Fruit fly (Drosophila melanogaster): ENCODE results near the gene CG32161.

CG32161 gene

dm6 chr3L:16865832-16866163 lies 19.8 kb downstream of the CG32161 start:
- TF ChIP-seq ey (GFP tag; optimal IDR thresholded peaks at IDR 0.05) (no peak), Hr83 (GFP tag; optimal IDR thresholded peaks at IDR 0.05; ENCODE audit: poor library complexity, severe bottlenecking) (no peak), foxo (GFP tag; optimal IDR thresholded peaks at IDR 0.05) (no peak), tai (GFP tag; optimal IDR thresholded peaks at IDR 0.05) (no peak), Sp1 (GFP tag; optimal IDR thresholded peaks at IDR 0.05) (no peak), Abd-B (GFP tag; optimal IDR thresholded peaks at IDR 0.05) (no peak), Rel (GFP tag; optimal IDR thresholded peaks at IDR 0.05) (no peak), Rel (tag; optimal IDR thresholded peaks at IDR 0.05) (no peak), dsf (GFP tag; optimal IDR thresholded peaks at IDR 0.05; ENCODE audit: borderline replicate concordance) (no peak), woc (GFP tag; optimal IDR thresholded peaks at IDR 0.05) (no peak), CG9705 (GFP tag; optimal IDR thresholded peaks at IDR 0.05) (no peak), HLH106 (tag; optimal IDR thresholded peaks at IDR 0.05) (no peak)

dm6 chr3L:16867190-16867589 lies 21.2 kb downstream of the CG32161 start:
- TF ChIP-seq CrebA (GFP tag; optimal IDR thresholded peaks at IDR 0.05; ENCODE audit: borderline replicate concordance) (no peak), dmrt93B (GFP tag; optimal IDR thresholded peaks at IDR 0.05) (no peak), psq (GFP tag; optimal IDR thresholded peaks at IDR 0.05) (no peak), GATAd (GFP tag; optimal IDR thresholded peaks at IDR 0.05) (no peak), Myc (optimal IDR thresholded peaks at IDR 0.05) (no peak), br (GFP tag; optimal IDR thresholded peaks at IDR 0.05) (no peak), Hr78 (GFP tag; optimal IDR thresholded peaks at IDR 0.05) (no peak), woc (GFP tag; optimal IDR thresholded peaks at IDR 0.05) (no peak), tai (GFP tag; optimal IDR thresholded peaks at IDR 0.05) (no peak), dl (GFP tag; optimal IDR thresholded peaks at IDR 0.05; ENCODE audit: insufficient read depth in 1 of 2, partially characterized antibody in 2 of 2) (no peak), usp (GFP tag; optimal IDR thresholded peaks at IDR 0.05) (no peak), ey (GFP tag; optimal IDR thresholded peaks at IDR 0.05) (no peak), Sp1 (GFP tag; optimal IDR thresholded peaks at IDR 0.05) (no peak), h (GFP tag; optimal IDR thresholded peaks at IDR 0.05) (no peak), OdsH (GFP tag; optimal IDR thresholded peaks at IDR 0.05) (no peak), Vsx2 (GFP tag; optimal IDR thresholded peaks at IDR 0.05; ENCODE audit: partially characterized antibody) (no peak), pan (optimal IDR thresholded peaks at IDR 0.05) (no peak)

- no peak for TF ChIP-seq tai (GFP tag; optimal IDR thresholded peaks at IDR 0.05)
- no peak for TF ChIP-seq br (GFP tag; optimal IDR thresholded peaks at IDR 0.05)
- peak; percentile 10 for TF ChIP-seq rgr (GFP tag; optimal IDR thresholded peaks at IDR 0.05)
- no peak for TF ChIP-seq Hr83 (GFP tag; optimal IDR thresholded peaks at IDR 0.05; ENCODE audit: poor library complexity, severe bottlenecking)
- no peak for TF ChIP-seq Rel (GFP tag; optimal IDR thresholded peaks at IDR 0.05)
- no peak for TF ChIP-seq Rel (tag; optimal IDR thresholded peaks at IDR 0.05)
- peak in 1 of 2 experiments; percentile 7 for TF ChIP-seq foxo (GFP tag; optimal IDR thresholded peaks at IDR 0.05)
- TF ChIP-seq Hnf4 (GFP tag; optimal IDR thresholded peaks at IDR 0.05), result no peak
- TF ChIP-seq HLH106 (tag; optimal IDR thresholded peaks at IDR 0.05), result no peak
- no peak for TF ChIP-seq Dif (GFP tag; optimal IDR thresholded peaks at IDR 0.05; ENCODE audit: partially characterized antibody)
- no peak for TF ChIP-seq CG32264 (GFP tag; optimal IDR thresholded peaks at IDR 0.05)
- no peak for TF ChIP-seq dmrt93B (GFP tag; optimal IDR thresholded peaks at IDR 0.05)
- no peak for TF ChIP-seq GATAd (GFP tag; optimal IDR thresholded peaks at IDR 0.05)
- TF ChIP-seq ey (GFP tag; optimal IDR thresholded peaks at IDR 0.05), result no peak
- TF ChIP-seq fru (GFP tag; optimal IDR thresholded peaks at IDR 0.05), result no peak
- no peak for TF ChIP-seq Dfd (GFP tag; optimal IDR thresholded peaks at IDR 0.05)
- TF ChIP-seq psq (GFP tag; optimal IDR thresholded peaks at IDR 0.05), result peak; percentile 17
- TF ChIP-seq jim (GFP tag; optimal IDR thresholded peaks at IDR 0.05), result no peak
- no peak for TF ChIP-seq Mio (GFP tag; optimal IDR thresholded peaks at IDR 0.05)
- no peak for TF ChIP-seq Hr78 (GFP tag; optimal IDR thresholded peaks at IDR 0.05)
- TF ChIP-seq Sp1 (GFP tag; optimal IDR thresholded peaks at IDR 0.05), result peak; percentile 12
- TF ChIP-seq N (GFP tag; optimal IDR thresholded peaks at IDR 0.05), result no peak
- no peak for TF ChIP-seq dl (GFP tag; optimal IDR thresholded peaks at IDR 0.05; ENCODE audit: insufficient read depth in 1 of 2, partially characterized antibody in 2 of 2)
- TF ChIP-seq lola (GFP tag; optimal IDR thresholded peaks at IDR 0.05), result no peak
- TF ChIP-seq woc (GFP tag; optimal IDR thresholded peaks at IDR 0.05), result no peak
- TF ChIP-seq Jra (GFP tag; optimal IDR thresholded peaks at IDR 0.05), result no peak
- no peak for TF ChIP-seq h (GFP tag; optimal IDR thresholded peaks at IDR 0.05)
- TF ChIP-seq Abd-B (GFP tag; optimal IDR thresholded peaks at IDR 0.05), result no peak
- no peak for TF ChIP-seq sv (GFP tag; optimal IDR thresholded peaks at IDR 0.05)
- TF ChIP-seq pan (optimal IDR thresholded peaks at IDR 0.05), result no peak
- peak; percentile 18 for TF ChIP-seq OdsH (GFP tag; optimal IDR thresholded peaks at IDR 0.05)
- no peak for TF ChIP-seq CG9705 (GFP tag; optimal IDR thresholded peaks at IDR 0.05)
- no peak for TF ChIP-seq CrebA (GFP tag; optimal IDR thresholded peaks at IDR 0.05; ENCODE audit: borderline replicate concordance)
- TF ChIP-seq brk (GFP tag; optimal IDR thresholded peaks at IDR 0.05), result no peak
These were observed 24.7 kb downstream of the CG32161 start for dm6 chr3L:16870723-16871137.
